Worm (Caenorhabditis elegans) whole organism, L1 larva: ENCODE results near the gene gplb-1.

Source experiments
- blmp-1 ChIP-seq: fragments of 150-350 bp; optimal IDR thresholded peaks from 2 replicates; lab custom pipeline; 2014; ENCODE audit warnings: missing biosample characterization, missing genetic modification characterization
- lin-13 ChIP-seq: fragments of 150-350 bp; optimal IDR thresholded peaks from 2 replicates; lab custom pipeline; 2014; ENCODE audit warnings: missing biosample characterization, missing genetic modification reagents, missing genetic modification characterization

DNA sequence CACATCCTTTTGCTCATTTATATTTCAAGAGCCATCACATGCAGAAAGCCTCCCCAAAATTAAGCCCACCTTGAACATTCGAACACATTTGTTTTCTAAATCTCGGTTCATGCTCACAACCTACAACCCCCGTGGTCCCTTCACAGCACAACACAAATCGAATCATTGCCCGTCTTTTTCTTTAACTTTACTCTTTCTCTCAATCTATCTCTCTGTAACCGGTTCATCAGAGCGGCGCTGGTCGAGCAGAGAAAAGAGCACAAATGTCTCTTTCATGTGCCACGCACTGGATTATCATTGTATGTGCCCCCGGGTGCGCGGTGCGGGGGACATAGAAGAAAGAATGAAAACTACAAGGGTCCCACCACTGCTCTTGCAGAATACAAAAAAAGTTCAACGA lies 35.8 kb downstream of the gplb-1 start:
- TF ChIP-seq lin-13 (GFP tag; lab: Kevin White, UChicago): no peak
- no peak for TF ChIP-seq blmp-1 (tag; lab: Kevin White, UChicago)
